Fruit fly (Drosophila melanogaster): Measurements from ENCODE around the gene CG6650.

The CG6650 gene

dm6 chr3L:14049620-14050253 is 18.5 kb downstream of the CG6650 start, which contains the start of gene Neurl4 (continued):
- no peak for TF ChIP-seq CG4282 (GFP tag; optimal IDR thresholded peaks at IDR 0.05)
- TF ChIP-seq Mad (GFP tag; optimal IDR thresholded peaks at IDR 0.05): peak; percentile 22
- no peak for TF ChIP-seq Stat92E (GFP tag; optimal IDR thresholded peaks at IDR 0.05)
- TF ChIP-seq unc-4 (GFP tag; IDR thresholded peaks at IDR 0.05; ENCODE audit: partially characterized antibody): no peak
- 0 out of 2 replicates have a peak, but pooled peaks have one; percentile 7 for TF ChIP-seq ro (GFP tag; IDR thresholded peaks at IDR 0.05)
- peak; percentile 14 for TF ChIP-seq NC2α (GFP tag; optimal IDR thresholded peaks at IDR 0.05)
- TF ChIP-seq z (GFP tag; IDR thresholded peaks at IDR 0.05): no peak
- TF ChIP-seq kay (GFP tag; optimal IDR thresholded peaks at IDR 0.05): peak; percentile 2
- TF ChIP-seq eve (GFP tag; optimal IDR thresholded peaks at IDR 0.05): no peak
- TF ChIP-seq CG43689 (GFP tag; IDR thresholded peaks at IDR 0.05): no peak
- peak; percentile 84 for TF ChIP-seq CG2120 (GFP tag; optimal IDR thresholded peaks at IDR 0.05)
- peak; percentile 57 for TF ChIP-seq MESR4 (GFP tag; optimal IDR thresholded peaks at IDR 0.05)
- no peak for TF ChIP-seq mld (GFP tag; IDR thresholded peaks at IDR 0.05; ENCODE audit: partially characterized antibody)
- no peak for TF ChIP-seq bcd (GFP tag; optimal IDR thresholded peaks at IDR 0.05)
- TF ChIP-seq PHDP (tag; optimal IDR thresholded peaks at IDR 0.05): no peak
- no peak for TF ChIP-seq CG1529 (GFP tag; optimal IDR thresholded peaks at IDR 0.05)
- peak in 1 of 2 experiments; percentile 43 for TF ChIP-seq Pdp1 (GFP tag; optimal IDR thresholded peaks at IDR 0.05)
- peak; percentile 73 for TF ChIP-seq CG15696 (tag; optimal IDR thresholded peaks at IDR 0.05)
- peak; percentile 63; the same call in 1 of the 2 replicates for TF ChIP-seq CG32767 (GFP tag; IDR thresholded peaks at IDR 0.05)
- TF ChIP-seq E2f1 (GFP tag; IDR thresholded peaks at IDR 0.05): peak; percentile 48
- TF ChIP-seq CG4617 (GFP tag; optimal IDR thresholded peaks at IDR 0.05; ENCODE audit: borderline replicate concordance): peak; percentile 26
- TF ChIP-seq CG8290 (GFP tag; optimal IDR thresholded peaks at IDR 0.05): no peak
- TF ChIP-seq CG8290 (tag; optimal IDR thresholded peaks at IDR 0.05): no peak
- TF ChIP-seq CG2678 (tag; optimal IDR thresholded peaks at IDR 0.05): no peak
- peak; percentile 67 for TF ChIP-seq CG9609 (GFP tag; optimal IDR thresholded peaks at IDR 0.05)
- TF ChIP-seq CG2875 (GFP tag; optimal IDR thresholded peaks at IDR 0.05): no peak
- no peak for TF ChIP-seq Bdp1 (GFP tag; optimal IDR thresholded peaks at IDR 0.05)
- TF ChIP-seq CG5245 (GFP tag; optimal IDR thresholded peaks at IDR 0.05): peak; percentile 20
- TF ChIP-seq CG30020 (tag; optimal IDR thresholded peaks at IDR 0.05): peak; percentile 29
- TF ChIP-seq Atf3 (GFP tag; optimal IDR thresholded peaks at IDR 0.05): peak; percentile 69
- TF ChIP-seq CG14860 (GFP tag; IDR thresholded peaks at IDR 0.05; ENCODE audit: partially characterized antibody): no peak
- peak; percentile 74 for TF ChIP-seq Camta (GFP tag; optimal IDR thresholded peaks at IDR 0.05)
- TF ChIP-seq CrebB (tag; optimal IDR thresholded peaks at IDR 0.05): peak; percentile 65
- TF ChIP-seq CG13624 (GFP tag; optimal IDR thresholded peaks at IDR 0.05): peak; percentile 69
- TF ChIP-seq dm (GFP tag; optimal IDR thresholded peaks at IDR 0.05): peak; percentile 53
- TF ChIP-seq CG7987 (GFP tag; optimal IDR thresholded peaks at IDR 0.05): no peak
- TF ChIP-seq Chrac-16 (GFP tag; optimal IDR thresholded peaks at IDR 0.05): peak; percentile 68
- 0 out of 2 replicates have a peak, but pooled peaks have one; percentile 16 for TF ChIP-seq Rx (GFP tag; IDR thresholded peaks at IDR 0.05)
- peak; percentile 68 for TF ChIP-seq ttk (GFP tag; IDR thresholded peaks at IDR 0.05)
- TF ChIP-seq Atf-2 (GFP tag; optimal IDR thresholded peaks at IDR 0.05): peak; percentile 46
- TF ChIP-seq Vsx1 (GFP tag; optimal IDR thresholded peaks at IDR 0.05): no peak
- peak; percentile 38; the same call in 1 of the 2 replicates for TF ChIP-seq CG11696 (GFP tag; IDR thresholded peaks at IDR 0.05)
- TF ChIP-seq CG17186 (GFP tag; optimal IDR thresholded peaks at IDR 0.05): no peak
- TF ChIP-seq CG32772 (GFP tag; IDR thresholded peaks at IDR 0.05): no peak
- TF ChIP-seq ems (GFP tag; optimal IDR thresholded peaks at IDR 0.05): no peak
- no peak; the same call in 1 of the 2 replicates for TF ChIP-seq Ravus (GFP tag; IDR thresholded peaks at IDR 0.05)
- TF ChIP-seq CG7372 (GFP tag; IDR thresholded peaks at IDR 0.05): 0 out of 2 replicates have a peak, but pooled peaks have one; percentile 8
- TF ChIP-seq Myb (GFP tag; optimal IDR thresholded peaks at IDR 0.05): peak; percentile 62
- TF ChIP-seq B-H2 (GFP tag; optimal IDR thresholded peaks at IDR 0.05): no peak
- no peak for TF ChIP-seq Hey (tag; optimal IDR thresholded peaks at IDR 0.05)

Data from whole organism, embryonic.